Worm (Caenorhabditis elegans): ENCODE measurements around the gene Y69A2AR.32.

Gene Y69A2AR.32

DNA sequence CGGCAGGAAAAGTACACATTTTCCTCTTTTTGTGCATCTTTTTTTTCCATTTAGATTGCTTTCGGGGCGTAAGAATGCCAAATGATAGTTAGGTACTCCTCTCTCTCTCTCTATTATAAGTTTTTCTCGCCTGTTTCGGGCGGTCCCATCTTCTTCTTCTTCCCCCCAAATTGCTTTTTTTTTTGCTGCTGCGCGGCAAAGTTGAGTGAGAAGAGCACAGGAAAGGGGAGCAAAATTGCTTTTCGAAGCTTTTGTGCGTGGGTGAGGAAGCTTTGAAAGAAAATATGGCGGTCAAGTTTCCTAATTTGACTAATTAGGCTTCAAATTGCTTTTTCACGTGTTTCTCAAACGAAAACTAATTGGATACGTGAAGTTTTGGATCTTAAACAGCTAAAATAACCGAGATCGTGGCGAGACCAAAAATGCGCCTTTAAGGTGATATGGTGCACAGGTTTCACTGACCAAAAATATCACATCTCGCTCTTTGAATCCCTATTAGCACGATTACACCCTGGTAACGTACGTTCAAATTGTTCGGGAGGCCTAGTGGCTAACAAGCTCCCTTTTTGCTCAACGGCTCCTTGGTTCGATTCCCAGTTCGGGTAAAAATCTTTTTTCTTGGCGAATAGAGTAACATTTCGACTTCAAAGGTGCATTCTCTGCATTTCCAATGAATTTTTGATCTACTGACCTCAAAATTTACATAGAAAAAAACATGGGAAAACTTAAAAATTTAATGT is 46.3 kb downstream of the Y69A2AR.32 start:
- no peak for TF ChIP-seq F13H6.1 (tag; optimal IDR thresholded peaks at IDR 0.05)
- peak; percentile 61 for TF ChIP-seq unc-42 (tag; optimal IDR thresholded peaks at IDR 0.05)
- peak; percentile 33 for TF ChIP-seq ceh-14 (tag; optimal IDR thresholded peaks at IDR 0.05)

DNA sequence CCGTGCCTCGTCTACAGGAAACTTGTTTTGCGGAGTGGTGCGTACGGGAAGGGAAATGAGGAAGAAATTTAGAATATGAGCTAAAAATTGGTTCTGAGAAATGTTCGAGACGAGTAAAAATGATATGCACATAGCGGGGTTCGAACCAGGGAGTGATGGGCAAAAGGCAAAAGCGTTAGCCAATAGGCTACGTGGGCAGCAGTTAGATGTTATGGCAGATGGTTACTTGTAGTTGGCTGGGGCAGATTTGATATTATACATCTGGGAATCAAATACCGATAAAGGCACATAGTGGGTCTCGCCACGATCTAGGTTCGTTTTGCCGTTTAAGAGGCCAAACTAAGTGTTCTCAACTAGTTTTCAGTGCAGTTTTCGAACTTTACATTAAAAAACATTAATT is 47.1 kb downstream of the Y69A2AR.32 start:
- no peak for TF ChIP-seq pag-3 (tag; optimal IDR thresholded peaks at IDR 0.05; ENCODE audit: borderline replicate concordance)
- TF ChIP-seq ceh-6 (GFP tag; optimal IDR thresholded peaks at IDR 0.05) = peak; percentile 48
- TF ChIP-seq ref-2 (tag; optimal IDR thresholded peaks at IDR 0.05) = peak; percentile 3

DNA sequence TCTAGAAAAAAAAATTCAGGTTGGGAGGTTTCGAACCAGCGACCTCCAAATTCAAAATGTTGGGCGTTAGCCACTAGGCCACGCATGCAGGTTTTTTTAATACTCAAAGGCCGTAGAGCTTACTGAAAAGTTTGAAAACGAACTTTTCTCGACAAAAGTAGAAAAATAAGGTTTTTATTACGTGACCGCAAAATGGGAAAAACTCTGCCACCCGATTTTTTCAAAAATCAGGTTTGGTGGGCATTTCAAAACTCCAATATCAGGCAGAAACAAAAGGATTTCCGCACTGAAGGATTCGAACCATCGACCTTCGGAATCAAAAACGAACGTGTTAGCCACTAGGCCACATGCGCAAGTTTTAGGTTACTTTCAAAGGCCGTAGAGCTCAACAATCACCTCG is 48.5 kb downstream of the Y69A2AR.32 start:
- TF ChIP-seq sox-2 (GFP tag; IDR thresholded peaks at IDR 0.05) (no peak), odd-2 (tag; optimal IDR thresholded peaks at IDR 0.05) (no peak), che-1 (tag; optimal IDR thresholded peaks at IDR 0.05) (no peak), ztf-16 (tag; optimal IDR thresholded peaks at IDR 0.05) (no peak), ceh-9 (tag; optimal IDR thresholded peaks at IDR 0.05) (no peak), fkh-6 (tag; optimal IDR thresholded peaks at IDR 0.05) (no peak), lin-11 (tag; optimal IDR thresholded peaks at IDR 0.05) (no peak), ceh-30 (tag; optimal IDR thresholded peaks at IDR 0.05) (no peak), mec-3 (tag; optimal IDR thresholded peaks at IDR 0.05; ENCODE audit: borderline replicate concordance) (no peak), unc-86 (tag; optimal IDR thresholded peaks at IDR 0.05) (no peak), lim-6 (tag; optimal IDR thresholded peaks at IDR 0.05) (no peak), unc-55 (GFP tag; optimal IDR thresholded peaks at IDR 0.05) (no peak), C38D4.7 (GFP tag; optimal IDR thresholded peaks at IDR 0.05) (no peak), Y22D7AL.16 (tag; optimal IDR thresholded peaks at IDR 0.05) (no peak)

Data from whole organism, late embryonic.